Worm (Caenorhabditis elegans): ENCODE results near the gene lec-8.

DNA sequence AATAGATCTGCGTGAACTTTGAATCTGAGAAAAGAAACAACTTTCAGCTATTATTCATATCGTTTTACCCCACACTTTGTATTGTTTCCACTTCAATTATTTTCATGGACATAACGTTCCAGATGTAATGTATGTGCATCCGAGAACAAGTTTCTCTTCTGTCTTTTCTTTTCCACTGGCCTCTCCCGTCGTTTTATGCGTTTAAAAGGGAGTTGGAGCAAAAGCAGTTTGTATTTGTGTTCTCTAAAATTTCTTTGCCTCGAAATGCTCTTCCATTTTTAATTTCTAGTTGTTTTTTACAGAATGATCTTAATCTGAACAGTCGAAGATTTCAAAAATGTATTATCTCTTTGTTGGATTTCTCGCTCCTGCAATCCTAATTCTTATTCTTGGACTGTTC, 6.2 kb downstream of the lec-8 start, which contains the start of gene R07B1.11:
- no peak for TF ChIP-seq K09A11.1 (tag; optimal IDR thresholded peaks at IDR 0.05; ENCODE audit: insufficient read depth)
- TF ChIP-seq pha-2 (tag; optimal IDR thresholded peaks at IDR 0.05), result no peak
- no peak for TF ChIP-seq pat-9 (tag; optimal IDR thresholded peaks at IDR 0.05)
- no peak for TF ChIP-seq sdc-2 (tag; optimal IDR thresholded peaks at IDR 0.05)
- TF ChIP-seq nfya-1 (tag; optimal IDR thresholded peaks at IDR 0.05), result no peak
- TF ChIP-seq ceh-18 (tag; optimal IDR thresholded peaks at IDR 0.05), result no peak
- TF ChIP-seq ets-4 (tag; optimal IDR thresholded peaks at IDR 0.05), result no peak
- no peak for TF ChIP-seq dve-1 (tag; optimal IDR thresholded peaks at IDR 0.05)
- TF ChIP-seq odd-2 (tag; optimal IDR thresholded peaks at IDR 0.05), result no peak

Data from whole organism, late embryonic.